Fruit fly (Drosophila melanogaster): ENCODE data around the gene CG5866.

The CG5866 gene

dm6 chr3R:17417167-17417566 lies 1.6 kb downstream of the CG5866 start, which contains the start of gene CG33333:
Gene CG33333 (plus strand): TSS chr3R:17417467.
- TF ChIP-seq pan (optimal IDR thresholded peaks at IDR 0.05) (no peak), sage (GFP tag; optimal IDR thresholded peaks at IDR 0.05) (no peak), CrebA (GFP tag; optimal IDR thresholded peaks at IDR 0.05; ENCODE audit: borderline replicate concordance) (no peak), Mio (GFP tag; optimal IDR thresholded peaks at IDR 0.05) (no peak), Sp1 (GFP tag; optimal IDR thresholded peaks at IDR 0.05) (no peak), rgr (GFP tag; optimal IDR thresholded peaks at IDR 0.05) (no peak), dsf (GFP tag; optimal IDR thresholded peaks at IDR 0.05; ENCODE audit: borderline replicate concordance) (no peak), Vsx2 (GFP tag; optimal IDR thresholded peaks at IDR 0.05; ENCODE audit: partially characterized antibody) (no peak), dl (GFP tag; optimal IDR thresholded peaks at IDR 0.05; ENCODE audit: insufficient read depth in 1 of 2, partially characterized antibody in 2 of 2) (no peak), brk (GFP tag; optimal IDR thresholded peaks at IDR 0.05) (no peak), lola (GFP tag; optimal IDR thresholded peaks at IDR 0.05) (no peak), Rel (GFP tag; optimal IDR thresholded peaks at IDR 0.05) (no peak), Rel (tag; optimal IDR thresholded peaks at IDR 0.05) (no peak), psq (GFP tag; optimal IDR thresholded peaks at IDR 0.05) (no peak), Abd-B (GFP tag; optimal IDR thresholded peaks at IDR 0.05) (no peak), fru (GFP tag; optimal IDR thresholded peaks at IDR 0.05) (no peak), foxo (GFP tag; optimal IDR thresholded peaks at IDR 0.05) (no peak)

dm6 chr3R:17418459-17418858 lies 2.9 kb downstream of the CG5866 start, which contains the start of gene CG42834:
Gene CG42834 (plus strand): TSS chr3R:17418759.
- no peak for TF ChIP-seq jim (GFP tag; optimal IDR thresholded peaks at IDR 0.05)
- no peak for TF ChIP-seq foxo (GFP tag; optimal IDR thresholded peaks at IDR 0.05)
- no peak for TF ChIP-seq lola (GFP tag; optimal IDR thresholded peaks at IDR 0.05)
- no peak for TF ChIP-seq usp (GFP tag; optimal IDR thresholded peaks at IDR 0.05)

- TF ChIP-seq jim (GFP tag; optimal IDR thresholded peaks at IDR 0.05) (no peak), usp (GFP tag; optimal IDR thresholded peaks at IDR 0.05) (no peak), OdsH (GFP tag; optimal IDR thresholded peaks at IDR 0.05) (no peak), Sp1 (GFP tag; optimal IDR thresholded peaks at IDR 0.05) (no peak), rgr (GFP tag; optimal IDR thresholded peaks at IDR 0.05) (no peak), Hnf4 (GFP tag; optimal IDR thresholded peaks at IDR 0.05) (no peak), dsf (GFP tag; optimal IDR thresholded peaks at IDR 0.05; ENCODE audit: borderline replicate concordance) (no peak), GATAd (GFP tag; optimal IDR thresholded peaks at IDR 0.05) (no peak)
These were observed 4.8 kb downstream of the CG5866 start, which contains the start of gene CG42835 for dm6 chr3R:17420338-17420737. Gene CG42835 (plus strand): TSS chr3R:17420638.

- TF ChIP-seq brk (GFP tag; optimal IDR thresholded peaks at IDR 0.05) (no peak), foxo (GFP tag; optimal IDR thresholded peaks at IDR 0.05) (no peak), usp (GFP tag; optimal IDR thresholded peaks at IDR 0.05) (no peak), br (GFP tag; optimal IDR thresholded peaks at IDR 0.05) (no peak), rgr (GFP tag; optimal IDR thresholded peaks at IDR 0.05) (no peak), Abd-B (GFP tag; optimal IDR thresholded peaks at IDR 0.05) (no peak), psq (GFP tag; optimal IDR thresholded peaks at IDR 0.05) (no peak), Rel (GFP tag; optimal IDR thresholded peaks at IDR 0.05) (no peak), Rel (tag; optimal IDR thresholded peaks at IDR 0.05) (no peak), Dif (GFP tag; optimal IDR thresholded peaks at IDR 0.05; ENCODE audit: partially characterized antibody) (no peak)
These were observed 6.6 kb downstream of the CG5866 start, which contains the start of gene CG14332 for dm6 chr3R:17422102-17422501. Gene CG14332 (minus strand): TSS chr3R:17422202.

- no peak for TF ChIP-seq Dfd (GFP tag; optimal IDR thresholded peaks at IDR 0.05)
- TF ChIP-seq sage (GFP tag; optimal IDR thresholded peaks at IDR 0.05): no peak
- TF ChIP-seq HLH106 (tag; optimal IDR thresholded peaks at IDR 0.05): no peak
- no peak for TF ChIP-seq CG9705 (GFP tag; optimal IDR thresholded peaks at IDR 0.05)
- no peak for TF ChIP-seq Dif (GFP tag; optimal IDR thresholded peaks at IDR 0.05; ENCODE audit: partially characterized antibody)
- TF ChIP-seq brk (GFP tag; optimal IDR thresholded peaks at IDR 0.05): no peak
- no peak for TF ChIP-seq ey (GFP tag; optimal IDR thresholded peaks at IDR 0.05)
- no peak for TF ChIP-seq tai (GFP tag; optimal IDR thresholded peaks at IDR 0.05)
These were observed 9.9 kb downstream of the CG5866 start, which contains the start of gene cysu for dm6 chr3R:17425417-17425915. Gene cysu (plus strand): TSS chr3R:17425768.

- TF ChIP-seq Hr83 (GFP tag; optimal IDR thresholded peaks at IDR 0.05; ENCODE audit: poor library complexity, severe bottlenecking): no peak
- TF ChIP-seq br (GFP tag; optimal IDR thresholded peaks at IDR 0.05): no peak
- TF ChIP-seq CG9705 (GFP tag; optimal IDR thresholded peaks at IDR 0.05): no peak
These were observed 10.7 kb downstream of the CG5866 start for dm6 chr3R:17426265-17426664.

Measured in whole organism, wandering third instar larva.